Worm (Caenorhabditis elegans): ENCODE measurements around the gene C49C8.3.

- TF ChIP-seq ztf-29 (GFP tag; IDR thresholded peaks at IDR 0.05), result no peak
- TF ChIP-seq T22C8.4 (GFP tag; IDR thresholded peaks at IDR 0.05), result no peak
- no peak for TF ChIP-seq tab-1 (GFP tag; IDR thresholded peaks at IDR 0.05)
Observed at ce11 chrIV:8638761-8639160, 5.8 kb upstream of the C49C8.3 start, which contains the start of gene F42A9.9.
